Worm (Caenorhabditis elegans) whole organism, L2 larva: ENCODE data around the gene nlp-18.

ENCODE experiments used
- fos-1 ChIP-seq: fragments of 150-350 bp; optimal IDR thresholded peaks from 2 replicates; lab custom pipeline; 2014; ENCODE audit warnings: missing biosample characterization, missing genetic modification characterization
- lin-13 ChIP-seq: fragments of 150-350 bp; optimal IDR thresholded peaks from 2 replicates; lab custom pipeline; 2014; ENCODE audit warnings: missing biosample characterization, missing genetic modification reagents, missing genetic modification characterization

DNA sequence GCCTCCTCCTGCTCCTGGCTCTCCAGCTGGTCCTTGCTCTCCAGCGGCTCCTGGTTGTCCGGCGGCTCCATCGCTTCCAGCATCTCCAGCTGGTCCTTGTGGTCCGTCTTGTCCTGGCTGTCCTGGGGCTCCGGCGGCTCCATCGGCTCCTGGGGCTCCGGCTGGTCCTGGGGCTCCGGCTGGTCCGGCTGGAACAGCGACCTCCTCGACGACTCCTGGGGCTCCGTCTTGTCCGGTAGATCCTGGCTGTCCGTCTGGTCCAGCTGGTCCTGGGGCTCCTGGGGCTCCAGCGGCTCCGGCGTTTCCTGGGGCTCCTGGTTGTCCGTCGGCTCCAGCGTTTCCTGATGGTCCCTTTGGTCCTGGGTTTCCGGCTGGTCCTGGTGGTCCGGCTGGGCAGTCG is 14.5 kb downstream of the nlp-18 start:
- no peak for TF ChIP-seq lin-13 (GFP tag; lab: Kevin White, UChicago)
- no peak for TF ChIP-seq fos-1 (tag; lab: Kevin White, UChicago)
